Worm (Caenorhabditis elegans): ENCODE results near the gene C25F9.15.

DNA sequence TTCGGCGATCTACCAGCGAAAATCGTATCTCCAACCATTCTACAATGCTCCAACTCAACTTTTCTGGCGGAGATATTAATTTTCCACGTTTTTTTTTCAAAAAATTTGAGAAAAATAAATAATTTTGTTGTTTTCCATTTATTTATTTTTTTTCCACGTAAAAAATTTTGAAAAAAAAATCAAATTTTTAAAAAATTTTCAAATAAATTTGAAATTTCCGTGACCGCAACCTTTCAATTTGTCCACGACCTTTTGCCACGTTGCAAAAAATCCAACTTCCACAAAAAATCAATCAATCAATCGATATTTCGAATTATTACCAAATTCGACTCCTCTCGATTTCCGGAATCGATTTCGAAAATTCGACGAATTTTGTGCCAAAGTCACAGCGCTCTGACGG, 46.7 kb upstream of the C25F9.15 start, which contains the start of gene Y43F8A.2:
- TF ChIP-seq ref-2 (tag; optimal IDR thresholded peaks at IDR 0.05) (no peak), K02D7.2 (tag; optimal IDR thresholded peaks at IDR 0.05) (no peak), sox-4 (tag; optimal IDR thresholded peaks at IDR 0.05) (no peak), rnt-1 (tag; optimal IDR thresholded peaks at IDR 0.05) (no peak), ets-4 (tag; optimal IDR thresholded peaks at IDR 0.05) (no peak), sdc-2 (tag; optimal IDR thresholded peaks at IDR 0.05) (no peak), lim-6 (tag; optimal IDR thresholded peaks at IDR 0.05) (no peak), pag-3 (tag; optimal IDR thresholded peaks at IDR 0.05; ENCODE audit: borderline replicate concordance) (no peak), ceh-34 (tag; optimal IDR thresholded peaks at IDR 0.05) (no peak), odd-2 (tag; optimal IDR thresholded peaks at IDR 0.05) (no peak), unc-3 (GFP tag; conservative IDR thresholded peaks at IDR 0.05) (no peak), unc-3 (tag; optimal IDR thresholded peaks at IDR 0.05) (no peak), ama-1 (optimal IDR thresholded peaks at IDR 0.05) (no peak), elt-2 (tag; optimal IDR thresholded peaks at IDR 0.05) (no peak)

Data from whole organism, late embryonic.